Worm (Caenorhabditis elegans) whole organism, mixed stage, embryonic: ENCODE results near the gene srh-220.

Experiments
- mep-1 ChIP-seq: fragments of 150-350 bp; optimal IDR thresholded peaks from 2 replicates; lab custom pipeline; 2017; ENCODE audit warnings: missing biosample characterization, missing genetic modification reagents, missing genetic modification characterization, inconsistent platforms
- mls-2 ChIP-seq: sonication (generic microtip); optimal IDR thresholded peaks from 2 replicates; lab custom pipeline; 2016; ENCODE audit warnings: mild to moderate bottlenecking, missing genetic modification characterization, moderate library complexity, missing compliant biosample characterization
- nhr-2 ChIP-seq: fragments of 150-350 bp; optimal IDR thresholded peaks from 2 replicates; lab custom pipeline; 2014; ENCODE audit warnings: missing biosample characterization, missing genetic modification characterization
- nhr-237 ChIP-seq: fragments of 150-350 bp; optimal IDR thresholded peaks from 2 replicates; lab custom pipeline; 2014; ENCODE audit warnings: missing biosample characterization, missing genetic modification characterization
- nhr-76 ChIP-seq: sonication (generic microtip); optimal IDR thresholded peaks from 2 replicates; lab custom pipeline; 2017; ENCODE audit warnings: missing biosample characterization, missing genetic modification characterization
- pha-4 ChIP-seq: fragments of 150-350 bp; optimal IDR thresholded peaks from 2 replicates; lab custom pipeline; 2018; ENCODE audit warnings: missing biosample characterization, missing genetic modification reagents, missing genetic modification characterization
- sem-2 ChIP-seq: fragments of 200-800 bp; sonication (Bioruptor generic); optimal IDR thresholded peaks from 2 replicates; lab custom pipeline; 2018; ENCODE audit warnings: mild to moderate bottlenecking, missing genetic modification characterization, missing compliant biosample characterization
- zip-8 ChIP-seq: fragments of 150-350 bp; optimal IDR thresholded peaks from 2 replicates; lab custom pipeline; 2014; ENCODE audit warnings: missing biosample characterization, missing genetic modification characterization

DNA sequence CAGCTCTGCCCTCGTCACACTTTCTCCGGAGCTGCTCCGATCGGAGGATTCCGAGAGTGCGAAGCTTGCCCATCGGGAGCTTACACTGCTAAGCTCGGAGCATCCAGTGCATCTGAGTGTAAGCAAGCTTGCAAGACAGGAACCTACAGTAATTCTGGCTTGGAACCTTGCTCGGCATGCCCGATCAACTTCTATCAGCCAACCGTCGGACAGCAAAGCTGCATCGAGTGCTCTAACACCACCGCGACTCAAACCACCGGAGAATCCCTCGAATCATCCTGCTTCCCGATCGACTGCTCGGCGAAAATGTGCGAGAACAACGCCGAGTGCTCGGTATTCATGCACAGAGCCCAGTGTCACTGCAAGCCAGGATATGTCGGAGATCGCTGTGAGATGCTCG is 26.4 kb upstream of the srh-220 start:
- TF ChIP-seq sem-2 (GFP tag; lab: Kevin White, UChicago) (no peak), mep-1 (tag; lab: Kevin White, UChicago) (no peak), nhr-2 (no peak), pha-4 (tag; lab: Kevin White, UChicago) (no peak), zip-8 (tag; lab: Kevin White, UChicago) (no peak), mls-2 (tag; lab: Kevin White, UChicago) (no peak), nhr-237 (tag; lab: Kevin White, UChicago) (no peak), nhr-76 (tag; lab: Kevin White, UChicago) (no peak)
